Worm (Caenorhabditis elegans): ENCODE results near the gene F17C11.6.

ce11 chrV:10918373-10918772 lies 36.5 kb upstream of the F17C11.6 start, which contains the start of gene F58B4.2:
- TF ChIP-seq unc-39 (tag; optimal IDR thresholded peaks at IDR 0.05) (no peak), pqm-1 (tag; optimal IDR thresholded peaks at IDR 0.05) (no peak), nhr-23 (tag; optimal IDR thresholded peaks at IDR 0.05) (no peak), unc-62 (GFP tag; optimal IDR thresholded peaks at IDR 0.05) (no peak), ceh-9 (tag; optimal IDR thresholded peaks at IDR 0.05) (no peak), nhr-28 (tag; optimal IDR thresholded peaks at IDR 0.05) (no peak), jun-1 (tag; optimal IDR thresholded peaks at IDR 0.05) (no peak)
